Worm (Caenorhabditis elegans): ENCODE measurements around the gene rfip-1.

rfip-1 gene

DNA sequence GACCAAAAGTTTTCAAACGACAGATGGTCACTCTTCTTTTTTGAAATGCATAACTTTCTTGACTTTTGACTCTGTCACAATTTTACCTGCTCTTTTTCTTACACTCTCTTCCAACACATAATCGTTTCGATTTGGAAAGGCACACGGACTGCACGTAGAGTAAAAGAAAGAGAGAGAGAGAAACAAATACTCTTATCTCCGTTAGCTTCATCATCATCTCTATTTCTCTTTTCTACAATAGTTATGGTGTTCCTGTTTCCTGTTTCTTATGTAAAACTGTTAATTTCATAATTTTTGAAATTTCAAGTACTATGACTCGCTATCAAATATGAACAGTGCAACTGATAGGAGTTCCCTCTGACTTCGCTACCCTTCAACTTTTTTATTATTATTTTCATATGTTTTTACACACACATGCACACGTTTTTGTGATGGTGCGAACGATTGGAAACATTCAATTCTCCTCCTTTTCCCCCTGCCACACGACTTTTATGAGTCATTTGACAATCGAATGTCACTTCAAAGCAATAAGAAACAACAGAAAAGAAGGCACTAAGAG, 45.8 kb downstream of the rfip-1 start:
- peak; percentile 61 for TF ChIP-seq elt-2 (tag; optimal IDR thresholded peaks at IDR 0.05)
- TF ChIP-seq jun-1 (tag; optimal IDR thresholded peaks at IDR 0.05), result peak; percentile 18
- TF ChIP-seq lin-35 (GFP tag; optimal IDR thresholded peaks at IDR 0.05), result peak in 1 of 2 experiments; percentile 28
- TF ChIP-seq mdl-1 (tag; optimal IDR thresholded peaks at IDR 0.05), result no peak
- no peak for TF ChIP-seq efl-1 (optimal IDR thresholded peaks at IDR 0.05)
- no peak for TF ChIP-seq efl-1 (GFP tag; optimal IDR thresholded peaks at IDR 0.05 in 1 of 2)
- TF ChIP-seq C04F5.9 (tag; optimal IDR thresholded peaks at IDR 0.05), result no peak
- peak; percentile 42 for TF ChIP-seq lin-14 (GFP tag; optimal IDR thresholded peaks at IDR 0.05)

DNA sequence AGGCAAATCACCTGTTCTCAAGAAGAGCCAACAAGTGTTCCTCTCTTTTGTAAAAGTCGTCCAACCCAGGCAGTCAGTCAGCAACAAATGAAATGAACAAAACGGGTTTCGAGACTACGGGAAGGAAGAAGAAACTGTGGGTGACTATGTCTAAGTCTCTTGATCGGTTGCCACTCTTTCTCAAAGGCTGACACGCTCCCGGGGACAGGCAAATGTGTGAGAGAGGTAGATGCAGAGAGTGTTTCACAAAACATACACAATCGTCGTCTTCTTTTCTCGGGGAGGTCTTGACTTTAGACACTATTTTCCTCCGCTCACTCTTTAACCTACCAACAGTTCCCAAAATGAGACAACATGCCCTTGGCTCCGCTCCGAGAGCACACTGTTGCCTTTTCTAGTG, 46.8 kb downstream of the rfip-1 start:
- TF ChIP-seq pax-3 (tag; optimal IDR thresholded peaks at IDR 0.05), result no peak
- no peak for TF ChIP-seq fos-1 (tag; optimal IDR thresholded peaks at IDR 0.05)
- no peak for TF ChIP-seq egl-13 (tag; optimal IDR thresholded peaks at IDR 0.05)
- peak; percentile 76 for TF ChIP-seq lin-14 (GFP tag; optimal IDR thresholded peaks at IDR 0.05)
- TF ChIP-seq nhr-85 (tag), result peak; percentile 80
- TF ChIP-seq skn-1 (tag; optimal IDR thresholded peaks at IDR 0.05), result peak; percentile 9
- TF ChIP-seq ama-1 (optimal IDR thresholded peaks at IDR 0.05), result peak; percentile 3
- no peak for TF ChIP-seq lir-3 (tag; optimal IDR thresholded peaks at IDR 0.05; ENCODE audit: poor library complexity)
- no peak for TF ChIP-seq ceh-82 (tag; optimal IDR thresholded peaks at IDR 0.05)
- TF ChIP-seq lsy-2 (tag; optimal IDR thresholded peaks at IDR 0.05), result peak in 1 of 2 experiments; percentile 40
- TF ChIP-seq lin-35 (GFP tag; optimal IDR thresholded peaks at IDR 0.05), result peak in 1 of 2 experiments; percentile 62
- TF ChIP-seq nhr-71 (tag; optimal IDR thresholded peaks at IDR 0.05), result peak; percentile 25
- peak; percentile 25 for TF ChIP-seq tbx-2 (tag; optimal IDR thresholded peaks at IDR 0.05)
- TF ChIP-seq mdl-1 (tag; optimal IDR thresholded peaks at IDR 0.05), result peak in 1 of 2 experiments; percentile 28
- peak in 2 of 6 experiments; percentile 12 to 53 for TF ChIP-seq elt-3 (tag; optimal IDR thresholded peaks at IDR 0.05)
- TF ChIP-seq C16A3.4 (tag; optimal IDR thresholded peaks at IDR 0.05), result peak; percentile 37
- TF ChIP-seq nhr-77 (tag; optimal IDR thresholded peaks at IDR 0.05), result peak; percentile 47
- peak; percentile 54 for TF ChIP-seq blmp-1 (tag; optimal IDR thresholded peaks at IDR 0.05)
- TF ChIP-seq dpl-1 (GFP tag; optimal IDR thresholded peaks at IDR 0.05), result peak in 1 of 3 experiments; percentile 1
- peak; percentile 36 for TF ChIP-seq snu-23 (GFP tag; optimal IDR thresholded peaks at IDR 0.05)
- peak; percentile 18 for TF ChIP-seq nhr-20 (tag; optimal IDR thresholded peaks at IDR 0.05)
- no peak for TF ChIP-seq sup-37 (GFP tag; optimal IDR thresholded peaks at IDR 0.05)
- peak in 1 of 2 experiments; percentile 15 for TF ChIP-seq efl-1 (optimal IDR thresholded peaks at IDR 0.05)
- TF ChIP-seq efl-1 (GFP tag; optimal IDR thresholded peaks at IDR 0.05 in 1 of 2), result no peak
- peak; percentile 14 for TF ChIP-seq nhr-90 (tag; optimal IDR thresholded peaks at IDR 0.05; ENCODE audit: poor library complexity)
- TF ChIP-seq ceh-8 (GFP tag; optimal IDR thresholded peaks at IDR 0.05), result no peak
- peak; percentile 19 for TF ChIP-seq jun-1 (tag; optimal IDR thresholded peaks at IDR 0.05)

DNA sequence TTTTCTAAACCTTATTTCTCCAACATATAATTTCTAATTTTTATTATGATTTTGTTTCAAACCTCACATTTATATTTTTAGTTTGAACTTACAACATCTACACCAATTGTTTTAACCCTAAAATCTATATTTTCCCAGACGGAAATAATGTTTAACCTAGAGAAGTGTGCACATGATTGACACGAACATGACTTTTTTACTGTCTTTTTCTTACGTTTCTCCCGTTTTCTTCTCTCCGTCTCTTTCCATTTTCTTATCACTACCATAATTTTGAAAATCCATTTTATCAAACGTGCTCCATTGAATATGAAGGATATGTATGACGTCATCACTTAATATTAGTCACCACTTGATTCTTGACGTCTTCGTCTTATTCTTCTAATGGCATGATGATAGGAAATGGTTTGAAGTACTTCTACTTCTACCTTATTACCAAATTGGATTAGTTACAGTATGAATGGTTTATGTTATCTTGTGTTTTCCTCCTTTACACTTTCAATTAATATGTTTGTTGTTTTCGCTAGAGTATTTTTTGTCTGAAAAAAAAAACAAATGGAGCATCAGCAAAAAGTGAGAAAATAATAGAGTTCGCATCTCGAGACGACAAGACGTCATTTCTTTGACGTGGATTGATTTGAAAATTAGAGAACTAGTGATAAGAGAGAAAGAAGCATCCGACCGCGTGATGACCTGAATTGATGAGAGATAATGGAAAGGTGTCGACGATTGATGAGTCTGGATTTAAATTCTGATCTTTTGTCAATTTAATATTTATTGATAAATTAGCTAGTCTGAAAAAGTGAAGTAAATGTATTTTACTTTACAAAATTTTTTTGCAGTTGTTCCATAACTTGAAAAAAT, 47.8 kb downstream of the rfip-1 start:
- TF ChIP-seq mdl-1 (tag; optimal IDR thresholded peaks at IDR 0.05), result peak in 1 of 2 experiments; percentile 34
- TF ChIP-seq elt-3 (tag; optimal IDR thresholded peaks at IDR 0.05), result peak in 1 of 6 experiments; percentile 48
- peak; percentile 14 for TF ChIP-seq nhr-90 (tag; optimal IDR thresholded peaks at IDR 0.05; ENCODE audit: poor library complexity)
- TF ChIP-seq mep-1 (tag; optimal IDR thresholded peaks at IDR 0.05), result peak; percentile 9
- peak; percentile 81 for TF ChIP-seq lin-14 (GFP tag; optimal IDR thresholded peaks at IDR 0.05)
- no peak for TF ChIP-seq F16B12.6 (tag; optimal IDR thresholded peaks at IDR 0.05)
- TF ChIP-seq C16A3.4 (tag; optimal IDR thresholded peaks at IDR 0.05), result peak; percentile 35
- TF ChIP-seq lsy-2 (tag; optimal IDR thresholded peaks at IDR 0.05), result peak; percentile 37 to 65
- TF ChIP-seq ztf-4 (tag; optimal IDR thresholded peaks at IDR 0.05), result peak; percentile 49
- TF ChIP-seq hlh-17 (GFP tag; optimal IDR thresholded peaks at IDR 0.05; ENCODE audit: borderline replicate concordance), result no peak
- peak; percentile 29 for TF ChIP-seq nhr-47 (tag; optimal IDR thresholded peaks at IDR 0.05)
- TF ChIP-seq pax-3 (tag; optimal IDR thresholded peaks at IDR 0.05), result no peak
- no peak for TF ChIP-seq aly-2 (tag; optimal IDR thresholded peaks at IDR 0.05)
- no peak for TF ChIP-seq isw-1 (GFP tag; IDR thresholded peaks at IDR 0.05)
- TF ChIP-seq elt-2 (tag; optimal IDR thresholded peaks at IDR 0.05), result peak; percentile 60
- no peak for TF ChIP-seq sup-37 (GFP tag; optimal IDR thresholded peaks at IDR 0.05)
- no peak for TF ChIP-seq ets-5 (GFP tag; IDR thresholded peaks at IDR 0.05)
- TF ChIP-seq lin-35 (GFP tag; optimal IDR thresholded peaks at IDR 0.05), result peak in 1 of 2 experiments; percentile 16
- peak; percentile 47 for TF ChIP-seq snu-23 (GFP tag; optimal IDR thresholded peaks at IDR 0.05)
- peak; percentile 84 for TF ChIP-seq nhr-71 (tag; optimal IDR thresholded peaks at IDR 0.05)
- TF ChIP-seq hpl-2 (GFP tag; optimal IDR thresholded peaks at IDR 0.05), result no peak
- TF ChIP-seq egl-27 (tag; optimal IDR thresholded peaks at IDR 0.05), result no peak
- no peak for TF ChIP-seq efl-1 (optimal IDR thresholded peaks at IDR 0.05)
- TF ChIP-seq efl-1 (GFP tag; optimal IDR thresholded peaks at IDR 0.05 in 1 of 2), result peak in 1 of 2 experiments; percentile 82
- no peak for TF ChIP-seq zag-1 (tag; optimal IDR thresholded peaks at IDR 0.05)
- TF ChIP-seq nhr-20 (tag; optimal IDR thresholded peaks at IDR 0.05), result peak; percentile 67
- TF ChIP-seq C04F5.9 (tag; optimal IDR thresholded peaks at IDR 0.05), result no peak
- no peak for TF ChIP-seq nhr-237 (tag; optimal IDR thresholded peaks at IDR 0.05)
- TF ChIP-seq alr-1 (tag; optimal IDR thresholded peaks at IDR 0.05; ENCODE audit: borderline replicate concordance), result no peak
- peak; percentile 26 for TF ChIP-seq tbx-2 (tag; optimal IDR thresholded peaks at IDR 0.05)
